Worm (Caenorhabditis elegans) whole organism, L4 larva: ENCODE measurements around the gene T07F12.4.

Source experiments
- F10B5.3 ChIP-seq: sonication (generic microtip); optimal IDR thresholded peaks from 2 replicates; lab custom pipeline; 2016; ENCODE audit warnings: mild to moderate bottlenecking, missing genetic modification characterization, missing compliant biosample characterization
- Y105C5A.15 ChIP-seq: fragments of 200-800 bp; sonication (Bioruptor generic); IDR thresholded peaks from 2 replicates; pipeline ENCODE4 v1.3.6; 2022; ENCODE audit warnings: missing genetic modification characterization, missing compliant biosample characterization
- aha-1 ChIP-seq: fragments of 150-350 bp; peaks from one replicate; lab custom pipeline; 2014; ENCODE audit warnings: missing biosample characterization, missing genetic modification characterization
- aly-2 ChIP-seq: sonication (generic microtip); optimal IDR thresholded peaks from 2 replicates; lab custom pipeline; 2018; ENCODE audit warnings: missing biosample characterization, missing genetic modification characterization
- attf-4 ChIP-seq: sonication (generic microtip); optimal IDR thresholded peaks from 3 replicates; lab custom pipeline; 2017; ENCODE audit warnings: missing biosample characterization, missing genetic modification characterization
- ceh-28 ChIP-seq: fragments of 150-350 bp; optimal IDR thresholded peaks from 2 replicates; lab custom pipeline; 2014; ENCODE audit warnings: missing biosample characterization, missing genetic modification reagents, missing genetic modification characterization
- ceh-32 ChIP-seq: sonication (generic microtip); optimal IDR thresholded peaks from 2 replicates; lab custom pipeline; 2016; ENCODE audit warnings: mild to moderate bottlenecking, missing genetic modification characterization, missing compliant biosample characterization; ENCODE audit not compliant: poor library complexity
- ceh-44 ChIP-seq: fragments of 200-800 bp; sonication (Bioruptor generic); IDR thresholded peaks from 2 replicates; pipeline ENCODE4 v1.3.6; 2022; ENCODE audit warnings: missing genetic modification reagents, missing genetic modification characterization, missing compliant biosample characterization
- ceh-62 ChIP-seq: sonication (generic microtip); optimal IDR thresholded peaks from 2 replicates; lab custom pipeline; 2017; ENCODE audit warnings: missing biosample characterization, missing genetic modification characterization
- ces-1 ChIP-seq: fragments of 150-350 bp; sonication (generic microtip); optimal IDR thresholded peaks from 4 replicates; lab custom pipeline; 2014; ENCODE audit warnings: missing biosample characterization, missing genetic modification reagents, missing genetic modification characterization
- ctbp-1 ChIP-seq: fragments of 200-800 bp; sonication (Bioruptor generic); IDR thresholded peaks from 2 replicates; pipeline ENCODE4 v1.3.6; 2022; ENCODE audit warnings: missing genetic modification reagents, missing genetic modification characterization, missing compliant biosample characterization
- daf-16 ChIP-seq, 3 experiments: sonication (generic microtip); optimal IDR thresholded peaks; 2 replicates each; lab custom pipeline; 2016 to 2017; ENCODE audit warnings: missing genetic modification characterization in 3 of 3, missing genetic modification reagents in 3 of 3, mild to moderate bottlenecking in 2 of 3, missing compliant biosample characterization in 2 of 3, missing biosample characterization in 1 of 3, moderate library complexity in 1 of 3
- dmd-9 ChIP-seq: fragments of 200-800 bp; sonication (Bioruptor generic); IDR thresholded peaks from 2 replicates; pipeline ENCODE4 v1.3.6; 2022; ENCODE audit warnings: missing genetic modification reagents, missing genetic modification characterization, missing compliant biosample characterization
- egl-27 ChIP-seq: sonication (generic microtip); optimal IDR thresholded peaks from 3 replicates; lab custom pipeline; 2017; ENCODE audit warnings: missing biosample characterization, missing genetic modification reagents, missing genetic modification characterization
- fkh-10 ChIP-seq: fragments of 150-350 bp; optimal IDR thresholded peaks from 2 replicates; lab custom pipeline; 2014; ENCODE audit warnings: missing biosample characterization, missing genetic modification reagents, missing genetic modification characterization
- fos-1 ChIP-seq: fragments of 150-350 bp; optimal IDR thresholded peaks from 2 replicates; lab custom pipeline; 2014; ENCODE audit warnings: missing biosample characterization, missing genetic modification characterization
- hmg-1.1 ChIP-seq: fragments of 200-800 bp; sonication (Bioruptor generic); IDR thresholded peaks from 2 replicates; pipeline ENCODE4 v1.3.6; 2022; ENCODE audit warnings: missing genetic modification reagents, missing genetic modification characterization, missing compliant biosample characterization
- lim-7 ChIP-seq: fragments of 200-800 bp; sonication (Bioruptor generic); IDR thresholded peaks from 2 replicates; pipeline ENCODE4 v1.3.6; 2022; ENCODE audit warnings: missing genetic modification characterization, missing compliant biosample characterization
- lin-13 ChIP-seq: fragments of 150-350 bp; optimal IDR thresholded peaks from 2 replicates; lab custom pipeline; 2014; ENCODE audit warnings: missing biosample characterization, missing genetic modification reagents, missing genetic modification characterization
- lin-38 ChIP-seq: fragments of 200-800 bp; sonication (Bioruptor generic); IDR thresholded peaks from 2 replicates; pipeline ENCODE4 v1.3.6; 2022; ENCODE audit warnings: missing genetic modification reagents, missing genetic modification characterization, missing compliant biosample characterization
- lsy-2 ChIP-seq, 2 experiments: fragments of 150-350 bp in 1 of 2; sonication (generic microtip) in 1 of 2; optimal IDR thresholded peaks; 2 replicates each; lab custom pipeline; 2014 to 2017; ENCODE audit warnings: missing biosample characterization in 2 of 2, missing genetic modification characterization in 2 of 2
- mep-1 ChIP-seq: fragments of 150-350 bp; sonication (generic microtip); optimal IDR thresholded peaks from 3 replicates; lab custom pipeline; 2014; ENCODE audit warnings: missing biosample characterization, missing genetic modification characterization
- mes-2 ChIP-seq: sonication (generic microtip); optimal IDR thresholded peaks from 2 replicates; lab custom pipeline; 2016; ENCODE audit warnings: missing genotype, mild to moderate bottlenecking, missing genetic modification characterization, missing compliant biosample characterization; ENCODE audit not compliant: poor library complexity, severe bottlenecking
- mxl-3 ChIP-seq: fragments of 200-800 bp; sonication (Bioruptor generic); optimal IDR thresholded peaks from 2 replicates; lab custom pipeline; 2018; ENCODE audit warnings: mild to moderate bottlenecking, missing genetic modification characterization, missing compliant biosample characterization
- nhr-10 ChIP-seq: fragments of 150-350 bp; optimal IDR thresholded peaks from 2 replicates; lab custom pipeline; 2014; ENCODE audit warnings: missing biosample characterization, missing genetic modification characterization
- nhr-102 ChIP-seq: sonication (generic microtip); optimal IDR thresholded peaks from 2 replicates; lab custom pipeline; 2016; ENCODE audit warnings: mild to moderate bottlenecking, missing genetic modification characterization, moderate library complexity, missing compliant biosample characterization
- nhr-11 ChIP-seq: fragments of 150-350 bp; optimal IDR thresholded peaks from 2 replicates; lab custom pipeline; 2014; ENCODE audit warnings: missing biosample characterization, missing genetic modification characterization
- nhr-111 ChIP-seq: fragments of 200-800 bp; sonication (Bioruptor generic); optimal IDR thresholded peaks from 2 replicates; lab custom pipeline; 2018; ENCODE audit warnings: mild to moderate bottlenecking, missing genetic modification characterization, missing compliant biosample characterization
- nhr-28 ChIP-seq: fragments of 150-350 bp; optimal IDR thresholded peaks from 2 replicates; lab custom pipeline; 2014; ENCODE audit warnings: missing biosample characterization, missing genetic modification characterization
- nhr-42 ChIP-seq: fragments of 200-800 bp; sonication (Bioruptor generic); IDR thresholded peaks from 2 replicates; pipeline ENCODE4 v1.3.6; 2022; ENCODE audit warnings: missing genetic modification characterization, missing compliant biosample characterization
- nhr-6 ChIP-seq: fragments of 150-350 bp; optimal IDR thresholded peaks from 2 replicates; lab custom pipeline; 2014; ENCODE audit warnings: missing biosample characterization, missing genetic modification characterization
- sdz-12 ChIP-seq: fragments of 200-800 bp; sonication (Bioruptor generic); optimal IDR thresholded peaks from 2 replicates; lab custom pipeline; 2018; ENCODE audit warnings: mild to moderate bottlenecking, missing genetic modification characterization, missing compliant biosample characterization
- set-16 ChIP-seq: fragments of 200-800 bp; sonication (Bioruptor generic); IDR thresholded peaks from 2 replicates; pipeline ENCODE4 v1.3.6; 2022; ENCODE audit warnings: missing genetic modification reagents, missing genetic modification characterization, missing compliant biosample characterization
- spr-1 ChIP-seq: sonication (generic microtip); optimal IDR thresholded peaks from 2 replicates; lab custom pipeline; 2016; ENCODE audit warnings: mild to moderate bottlenecking, missing genetic modification characterization, missing compliant biosample characterization
- spr-3 ChIP-seq: fragments of 200-800 bp; sonication (Bioruptor generic); optimal IDR thresholded peaks from 2 replicates; lab custom pipeline; 2018; ENCODE audit warnings: mild to moderate bottlenecking, missing genetic modification characterization, missing compliant biosample characterization
- unc-130 ChIP-seq: sonication (generic microtip); optimal IDR thresholded peaks from 2 replicates; lab custom pipeline; 2016; ENCODE audit warnings: missing genetic modification reagents, missing genetic modification characterization, missing compliant biosample characterization
- zfp-2 ChIP-seq: sonication (generic microtip); optimal IDR thresholded peaks from 2 replicates; lab custom pipeline; 2016; ENCODE audit warnings: mild to moderate bottlenecking, missing genetic modification characterization, missing compliant biosample characterization
- zip-11 ChIP-seq: fragments of 200-800 bp; sonication (Bioruptor generic); IDR thresholded peaks from 2 replicates; pipeline ENCODE4 v1.3.6; 2022; ENCODE audit warnings: missing genetic modification characterization, missing compliant biosample characterization
- ztf-11 ChIP-seq: fragments of 150-350 bp; optimal IDR thresholded peaks from 2 replicates; lab custom pipeline; 2014; ENCODE audit warnings: missing biosample characterization, missing genetic modification characterization
- ztf-7 ChIP-seq: fragments of 150-350 bp; optimal IDR thresholded peaks from 2 replicates; lab custom pipeline; 2014; ENCODE audit warnings: missing biosample characterization, missing genetic modification characterization

T07F12.4 gene

DNA sequence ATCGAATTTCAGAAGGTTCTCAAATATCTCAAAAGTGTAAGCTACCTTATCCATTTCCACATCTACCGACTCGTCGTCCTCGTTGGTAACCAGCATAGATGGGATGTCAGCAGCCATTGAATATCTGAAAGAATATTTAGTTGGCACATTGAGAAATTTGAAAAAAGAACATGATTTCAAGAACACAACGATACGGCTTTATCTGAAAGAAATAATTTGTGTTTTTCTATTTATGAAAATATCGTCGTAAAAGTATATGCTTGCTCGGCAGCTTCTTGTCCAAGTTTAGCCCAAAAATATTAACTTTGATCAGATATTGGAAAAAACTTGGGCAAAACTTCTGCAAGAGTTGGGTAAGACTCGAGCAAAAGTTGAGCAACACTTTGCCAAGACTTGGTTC is at the start of gene T07F12.4:
Gene T07F12.4, minus strand, starts transcription at position 130 of the 400 bp plus-strand sequence.
- TF ChIP-seq lsy-2 (tag; optimal IDR thresholded peaks at IDR 0.05; lab: Kevin White, UChicago) = no peak
- TF ChIP-seq zfp-2 (tag; lab: Kevin White, UChicago) = no peak
- TF ChIP-seq aha-1 (tag; lab: Kevin White, UChicago) = peak; percentile 93
- TF ChIP-seq nhr-111 (GFP tag; lab: Kevin White, UChicago) = no peak

- TF ChIP-seq sdz-12 (GFP tag; lab: Kevin White, UChicago) (no peak), set-16 (GFP tag; lab: Robert Waterston, UW) (no peak), aly-2 (tag; lab: Kevin White, UChicago) (no peak), lin-13 (no peak), ces-1 (GFP tag; lab: Kevin White, UChicago) (no peak), dmd-9 (GFP tag; lab: Robert Waterston, UW) (no peak), F10B5.3 (tag; lab: Kevin White, UChicago) (no peak), nhr-10 (tag; lab: Kevin White, UChicago) (no peak), ztf-11 (tag; lab: Kevin White, UChicago) (no peak), lim-7 (GFP tag; lab: Robert Waterston, UW) (no peak)
These were observed 47.1 kb upstream of the T07F12.4 start, which contains the start of gene tyra-3 for ce11 chrX:4947749-4948148. Gene tyra-3 (plus strand): TSS chrX:4948049.

DNA sequence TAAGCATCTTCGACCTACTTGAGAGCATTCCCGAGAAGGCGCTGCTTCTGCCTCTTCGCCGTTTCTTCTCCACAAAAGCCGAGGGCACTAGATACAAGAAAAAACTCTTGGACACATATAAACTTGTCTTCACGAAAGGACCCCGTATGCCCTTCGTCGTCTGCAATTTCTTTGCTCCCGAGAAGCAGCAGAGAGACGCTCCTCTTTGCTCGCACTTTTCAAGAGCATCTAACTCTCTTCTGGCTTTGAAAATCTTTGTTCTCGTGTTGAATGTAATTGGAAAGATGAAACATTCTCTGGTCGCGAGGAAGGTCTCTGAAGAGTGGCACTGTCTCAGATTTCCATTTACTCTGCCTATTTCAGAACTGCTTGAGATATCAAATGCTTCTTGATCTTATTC is 38.4 kb upstream of the T07F12.4 start:
- no peak for TF ChIP-seq mes-2 (tag; lab: Kevin White, UChicago)
- no peak for TF ChIP-seq nhr-42 (GFP tag; lab: Robert Waterston, UW)
- peak; percentile 34 for TF ChIP-seq fkh-10 (GFP tag; lab: Kevin White, UChicago)
- no peak for TF ChIP-seq nhr-102 (tag; lab: Kevin White, UChicago)
- no peak for TF ChIP-seq hmg-1.1
- TF ChIP-seq egl-27 (tag; lab: Kevin White, UChicago) = no peak
- TF ChIP-seq lsy-2 (tag; optimal IDR thresholded peaks at IDR 0.05; lab: Kevin White, UChicago) = no peak

- peak; percentile 8 for TF ChIP-seq mep-1 (tag; lab: Kevin White, UChicago)
- TF ChIP-seq zip-11 (GFP tag; lab: Robert Waterston, UW) = no peak
- TF ChIP-seq ctbp-1 (GFP tag; lab: Robert Waterston, UW) = 0 out of 2 replicates have a peak, but pooled peaks have one; percentile 46
- no peak for TF ChIP-seq nhr-28 (tag; lab: Kevin White, UChicago)
- TF ChIP-seq hmg-1.1 = 0 out of 2 replicates have a peak, but pooled peaks have one; percentile 44
- TF ChIP-seq ceh-32 (tag; lab: Kevin White, UChicago) = no peak
These were observed 32.4 kb upstream of the T07F12.4 start for ce11 chrX:4932964-4933363.

DNA sequence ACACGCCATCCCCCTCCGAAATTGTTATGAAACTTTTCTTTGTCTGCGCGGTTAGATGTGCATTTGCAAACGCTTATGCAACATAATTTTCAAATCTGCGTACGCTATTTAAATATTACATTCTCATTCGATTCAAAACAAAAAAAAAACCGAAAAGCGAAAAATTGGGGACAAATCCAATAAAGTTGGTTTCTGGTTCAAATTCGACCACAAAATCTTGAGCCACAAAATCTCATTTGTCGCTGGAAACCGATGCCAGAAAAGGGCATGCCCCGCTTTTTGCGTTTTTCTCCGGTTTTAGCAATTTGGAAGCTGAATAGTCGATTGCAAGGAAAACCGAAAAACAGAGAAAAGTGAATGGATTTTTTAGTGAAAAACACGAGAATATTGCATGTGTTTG is 31.4 kb upstream of the T07F12.4 start:
- TF ChIP-seq Y105C5A.15 (GFP tag; lab: Robert Waterston, UW) (no peak), attf-4 (tag; lab: Kevin White, UChicago) (no peak), hmg-1.1 (no peak), fos-1 (no peak), ceh-32 (tag; lab: Kevin White, UChicago) (no peak), nhr-11 (no peak), spr-3 (GFP tag; lab: Kevin White, UChicago) (no peak), ceh-62 (tag; lab: Kevin White, UChicago) (no peak), ceh-44 (no peak), lin-38 (GFP tag; lab: Robert Waterston, UW) (no peak), nhr-6 (tag; lab: Kevin White, UChicago) (no peak), mxl-3 (GFP tag; lab: Kevin White, UChicago) (no peak), F10B5.3 (tag; lab: Kevin White, UChicago) (no peak), ceh-28 (tag; lab: Kevin White, UChicago) (no peak), ztf-7 (tag; lab: Kevin White, UChicago) (no peak), spr-1 (tag; lab: Kevin White, UChicago) (no peak), daf-16 (GFP tag; optimal IDR thresholded peaks at IDR 0.05; lab: Kevin White, UChicago) (no peak), daf-16 (tag; optimal IDR thresholded peaks at IDR 0.05; lab: Kevin White, UChicago) (no peak), unc-130 (GFP tag; lab: Kevin White, UChicago) (no peak), aha-1 (tag; lab: Kevin White, UChicago) (no peak)
